Fruit fly (Drosophila melanogaster) S2 (cell line): ENCODE measurements around the gene gw.

Experiments used
- CG8478 ChIP-seq: fragments of >200 bp; optimal IDR thresholded peaks from 2 replicates; lab custom pipeline; 2018
- CTCF ChIP-seq, 2 experiments: fragments of >200 bp; optimal IDR thresholded peaks; 2 replicates each; lab custom pipeline; 2018

Gene gw

dm6 chr4:659884-660846 is at the start of gene gw:
Gene gw (minus strand): TSS chr4:660608.
- TF ChIP-seq CG8478 (lab: Kevin White, UChicago), result no peak
- no peak for TF ChIP-seq CTCF (optimal IDR thresholded peaks at IDR 0.05; lab: Kevin White, UChicago)

dm6 chr4:709730-710129 is 49.3 kb upstream of the gw start:
- no peak for TF ChIP-seq CTCF (optimal IDR thresholded peaks at IDR 0.05; lab: Kevin White, UChicago)
- no peak for TF ChIP-seq CG8478 (lab: Kevin White, UChicago)

dm6 chr4:708665-709064 is 48.3 kb upstream of the gw start:
- TF ChIP-seq CG8478 (lab: Kevin White, UChicago) (no peak), CTCF (optimal IDR thresholded peaks at IDR 0.05; lab: Kevin White, UChicago) (no peak)

dm6 chr4:706847-707246 is 46.4 kb upstream of the gw start:
- no peak for TF ChIP-seq CTCF (optimal IDR thresholded peaks at IDR 0.05; lab: Kevin White, UChicago)
- TF ChIP-seq CG8478 (lab: Kevin White, UChicago), result no peak

dm6 chr4:703992-704690 is 43.7 kb upstream of the gw start:
- TF ChIP-seq CTCF (optimal IDR thresholded peaks at IDR 0.05; lab: Kevin White, UChicago), result no peak
- TF ChIP-seq CG8478 (lab: Kevin White, UChicago), result no peak

dm6 chr4:702806-703301 is 42.4 kb upstream of the gw start:
- TF ChIP-seq CG8478 (lab: Kevin White, UChicago), result no peak
- no peak for TF ChIP-seq CTCF (optimal IDR thresholded peaks at IDR 0.05; lab: Kevin White, UChicago)

- TF ChIP-seq CG8478 (lab: Kevin White, UChicago) (no peak), CTCF (optimal IDR thresholded peaks at IDR 0.05; lab: Kevin White, UChicago) (no peak)
Measured at dm6 chr4:701948-702347, 41.5 kb upstream of the gw start.

- TF ChIP-seq CG8478 (lab: Kevin White, UChicago) (no peak), CTCF (optimal IDR thresholded peaks at IDR 0.05; lab: Kevin White, UChicago) (peak; percentile 49 to 67)
Measured at dm6 chr4:697463-697862, 37.1 kb upstream of the gw start, which contains the start of gene ey. Gene ey (plus strand): TSS chr4:697689.

dm6 chr4:696638-697037 is 36.2 kb upstream of the gw start:
- no peak for TF ChIP-seq CG8478 (lab: Kevin White, UChicago)
- peak; percentile 9 to 33 for TF ChIP-seq CTCF (optimal IDR thresholded peaks at IDR 0.05; lab: Kevin White, UChicago)

- TF ChIP-seq CTCF (optimal IDR thresholded peaks at IDR 0.05; lab: Kevin White, UChicago) (no peak), CG8478 (lab: Kevin White, UChicago) (no peak)
Measured at dm6 chr4:695845-696244, 35.4 kb upstream of the gw start, which contains the start of gene myo. Gene myo (minus strand): TSS chr4:696055.

- TF ChIP-seq CG8478 (lab: Kevin White, UChicago), result no peak
Measured at dm6 chr4:694917-695720, 34.7 kb upstream of the gw start.

- TF ChIP-seq CG8478 (lab: Kevin White, UChicago), result no peak
- no peak for TF ChIP-seq CTCF (optimal IDR thresholded peaks at IDR 0.05; lab: Kevin White, UChicago)
Measured at dm6 chr4:670905-671419, 10.6 kb upstream of the gw start, which contains the start of gene CG11360. Gene CG11360 (plus strand): TSS chr4:671142.

dm6 chr4:664277-664676 is 3.9 kb upstream of the gw start:
- TF ChIP-seq CTCF (optimal IDR thresholded peaks at IDR 0.05; lab: Kevin White, UChicago), result no peak
- TF ChIP-seq CG8478 (lab: Kevin White, UChicago), result no peak
